Worm (Caenorhabditis elegans): ENCODE results near the gene C28D4.5.
"Not testable (repeated sequence)": the region's sequence is repeated elsewhere in the genome, so short reads cannot be mapped to it uniquely, and the experiment has no call there.

Gene C28D4.5

DNA sequence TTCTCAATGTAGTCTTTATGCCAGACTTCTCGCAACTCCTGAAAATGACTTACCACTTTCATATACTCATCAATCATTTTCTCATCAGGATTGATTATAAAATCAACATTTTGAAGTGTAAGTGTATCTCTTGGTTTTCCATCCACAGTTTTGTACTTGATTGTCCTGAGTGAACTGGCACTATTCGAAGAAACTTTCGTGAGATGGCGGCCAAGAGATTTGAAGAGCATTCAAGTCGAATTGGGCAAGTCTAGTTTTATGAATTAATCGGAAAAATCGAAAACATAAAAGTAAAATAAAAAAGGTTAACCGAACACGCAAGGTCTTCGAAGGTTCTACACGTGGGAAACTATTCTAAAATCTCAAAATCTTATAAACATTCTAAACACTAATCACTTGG, 3.8 kb downstream of the C28D4.5 start, which contains the start of gene C28D4.7:
Gene C28D4.7, minus strand, starts transcription at position 265 of the 400 bp plus-strand sequence.
- TF ChIP-seq pqm-1 (tag; optimal IDR thresholded peaks at IDR 0.05) (no peak), pha-2 (tag; optimal IDR thresholded peaks at IDR 0.05) (no peak), hlh-8 (tag; optimal IDR thresholded peaks at IDR 0.05) (no peak), ceh-2 (tag; optimal IDR thresholded peaks at IDR 0.05) (no peak), tbx-7 (tag; optimal IDR thresholded peaks at IDR 0.05) (no peak), unc-42 (tag; optimal IDR thresholded peaks at IDR 0.05) (no peak), sox-4 (tag; optimal IDR thresholded peaks at IDR 0.05) (no peak), ceh-14 (tag; optimal IDR thresholded peaks at IDR 0.05) (no peak), hlh-15 (tag; optimal IDR thresholded peaks at IDR 0.05) (no peak), ceh-22 (tag; optimal IDR thresholded peaks at IDR 0.05) (no peak), ttx-3 (tag; optimal IDR thresholded peaks at IDR 0.05) (no peak), unc-86 (tag; optimal IDR thresholded peaks at IDR 0.05) (no peak), zip-5 (tag; optimal IDR thresholded peaks at IDR 0.05) (no peak), ceh-34 (tag; optimal IDR thresholded peaks at IDR 0.05) (no peak), lin-11 (tag; optimal IDR thresholded peaks at IDR 0.05) (no peak)

DNA sequence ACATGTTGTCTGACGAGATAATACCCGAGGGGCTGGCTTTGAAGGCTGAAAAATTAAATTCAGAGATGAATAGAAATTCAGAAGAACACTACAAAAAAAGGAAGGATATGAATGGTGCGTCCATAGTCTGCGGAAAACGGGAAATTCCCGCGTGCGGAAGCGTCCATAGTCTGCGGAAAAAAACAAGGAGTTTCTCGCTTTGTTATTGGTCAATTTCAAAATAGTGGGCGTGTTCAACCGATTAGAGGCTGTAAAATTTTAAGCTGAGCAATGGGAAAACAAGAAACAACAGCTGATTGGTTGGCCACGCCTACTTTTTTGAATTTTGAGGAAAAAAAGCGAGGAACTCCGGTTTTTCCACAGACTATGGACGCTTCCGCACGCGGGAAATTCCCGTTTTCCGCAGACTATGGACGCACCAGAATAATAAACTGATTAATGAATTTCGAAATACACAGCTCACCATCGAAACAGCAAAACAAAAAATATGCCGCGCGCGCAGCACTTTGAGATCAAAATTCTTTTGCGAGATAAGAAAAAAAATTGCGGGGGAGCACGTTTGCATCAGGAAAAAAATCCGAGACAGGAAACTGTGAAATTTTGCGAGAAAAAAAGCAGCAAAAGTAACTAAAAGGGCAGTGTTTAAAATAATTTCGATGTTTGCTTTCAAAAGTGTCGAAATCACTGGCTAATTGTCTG, 5.7 kb downstream of the C28D4.5 start, which contains the start of gene gln-6:
Gene gln-6, minus strand, starts transcription at position 51 of the 699 bp plus-strand sequence.
- TF ChIP-seq unc-86, F13H6.1, tbx-2 (tag; optimal IDR thresholded peaks at IDR 0.05): not testable (repeated sequence)

DNA sequence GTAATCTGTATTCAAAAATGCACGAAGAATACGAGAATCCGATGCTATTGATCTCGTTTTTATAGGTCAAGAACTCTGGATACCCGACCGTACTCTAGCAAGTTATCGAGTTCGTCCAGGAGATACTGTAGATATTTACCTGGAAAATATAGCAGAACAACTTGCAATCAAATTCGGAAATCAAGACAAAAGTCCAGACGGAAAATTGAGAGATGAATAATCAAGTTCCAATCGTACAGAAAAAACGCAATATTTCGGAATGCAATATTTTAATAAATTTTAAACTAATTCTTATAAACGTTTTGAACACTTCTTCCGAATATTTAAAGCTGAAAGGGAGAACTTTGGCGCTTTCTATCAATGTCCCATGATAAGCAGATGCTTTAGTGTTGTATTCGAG, 7.7 kb downstream of the C28D4.5 start:
- TF ChIP-seq ahr-1 (tag; optimal IDR thresholded peaks at IDR 0.05), result no peak
- no peak for TF ChIP-seq zip-5 (tag; optimal IDR thresholded peaks at IDR 0.05)
- TF ChIP-seq sox-4 (tag; optimal IDR thresholded peaks at IDR 0.05), result no peak

DNA sequence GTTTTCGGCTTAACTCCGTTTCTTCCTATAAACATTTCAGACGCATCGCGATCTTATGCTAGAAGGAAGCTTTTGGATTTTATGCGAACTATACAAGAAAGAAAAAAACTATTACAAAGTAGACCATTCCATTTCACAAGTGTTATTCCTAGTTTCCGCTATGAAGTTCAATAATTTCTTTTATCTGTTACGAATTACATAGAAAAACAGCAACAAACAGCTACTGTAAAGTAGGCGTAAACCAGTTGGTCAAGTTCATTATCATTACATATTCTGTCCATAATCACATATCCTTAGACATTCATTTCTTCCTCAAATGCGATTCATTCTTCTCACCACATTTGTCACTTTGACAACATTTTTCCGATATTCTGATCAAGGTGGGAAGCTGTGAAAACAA, 8.5 kb downstream of the C28D4.5 start, which contains the start of gene C28D4.10:
Gene C28D4.10, plus strand, starts transcription at position 301 of the 400 bp plus-strand sequence.
- TF ChIP-seq T23F11.4 (GFP tag; optimal IDR thresholded peaks at IDR 0.05) (no peak), sox-2 (GFP tag; IDR thresholded peaks at IDR 0.05) (no peak)

DNA sequence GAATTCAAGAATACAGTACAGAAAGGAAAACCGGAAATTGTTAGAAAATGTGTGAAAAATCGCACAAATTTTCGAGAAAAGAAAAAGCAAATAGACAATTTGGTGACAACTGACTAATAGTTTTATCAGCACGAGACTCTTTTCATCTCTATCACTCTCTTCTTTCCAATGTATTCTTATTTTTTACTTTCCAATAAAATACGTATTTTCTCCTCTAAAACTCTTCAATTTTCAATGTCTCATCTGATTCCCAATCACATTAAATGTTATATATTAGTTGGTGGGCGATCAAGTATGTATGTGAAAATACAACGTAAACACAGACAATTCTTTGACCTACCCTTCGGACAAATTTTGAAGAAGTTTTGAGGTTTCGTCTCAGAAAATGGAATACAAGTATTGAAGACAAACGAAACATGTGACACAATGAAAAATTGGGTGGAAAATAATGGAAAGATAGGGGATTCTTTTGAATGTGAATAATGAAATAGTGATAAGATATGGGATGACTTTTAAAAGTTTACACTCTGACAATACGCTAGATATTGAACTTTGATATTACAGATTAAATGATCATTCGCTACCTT, 9.4 kb downstream of the C28D4.5 start, which contains the start of gene cka-1:
Gene cka-1, minus strand, starts transcription at position 418 of the 587 bp plus-strand sequence.
- TF ChIP-seq elt-2 (tag; optimal IDR thresholded peaks at IDR 0.05) (peak; percentile 31), pat-9 (tag; optimal IDR thresholded peaks at IDR 0.05) (no peak)

DNA sequence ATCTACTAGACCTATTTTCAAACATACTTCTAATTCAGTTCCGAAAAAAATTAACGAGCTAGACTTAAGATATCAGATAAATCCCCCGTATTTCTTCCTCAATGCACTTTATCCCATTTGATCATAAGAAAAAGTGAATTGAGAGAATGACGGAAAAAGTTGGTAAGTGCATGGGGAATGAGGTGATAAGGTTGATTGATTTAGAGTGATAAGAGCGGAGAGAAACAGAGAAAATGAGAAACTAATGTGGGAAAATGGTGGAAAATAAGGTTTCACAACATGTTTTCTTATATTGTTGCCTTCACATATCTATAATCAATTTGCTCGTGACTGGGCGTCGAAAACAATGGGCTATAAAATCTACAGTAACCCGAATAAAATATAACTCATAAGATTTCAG, 10.9 kb downstream of the C28D4.5 start:
- TF ChIP-seq ceh-24 (tag; optimal IDR thresholded peaks at IDR 0.05) (no peak), elt-2 (tag; optimal IDR thresholded peaks at IDR 0.05) (peak; percentile 64), pha-4 (tag; optimal IDR thresholded peaks at IDR 0.05) (no peak)

DNA sequence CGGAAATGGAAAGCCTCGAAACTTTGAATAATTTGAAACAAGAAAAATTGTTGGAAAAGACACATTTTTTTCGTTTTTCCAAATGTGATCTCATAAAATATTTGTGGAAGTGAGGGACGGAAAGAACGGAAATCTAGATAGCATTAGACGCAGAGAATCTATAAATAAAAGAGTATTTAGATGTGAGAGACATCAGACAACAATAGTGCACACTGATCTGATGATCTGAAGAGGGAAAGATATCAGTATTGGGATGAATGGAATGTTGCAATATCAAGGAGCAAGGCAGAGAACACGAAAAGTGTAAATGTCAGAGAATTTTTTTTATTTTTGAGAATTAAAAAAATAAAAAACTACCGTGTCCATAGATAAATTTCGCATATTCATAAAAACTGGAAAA, 11.8 kb downstream of the C28D4.5 start:
- TF ChIP-seq pros-1 (tag; optimal IDR thresholded peaks at IDR 0.05), result no peak

DNA sequence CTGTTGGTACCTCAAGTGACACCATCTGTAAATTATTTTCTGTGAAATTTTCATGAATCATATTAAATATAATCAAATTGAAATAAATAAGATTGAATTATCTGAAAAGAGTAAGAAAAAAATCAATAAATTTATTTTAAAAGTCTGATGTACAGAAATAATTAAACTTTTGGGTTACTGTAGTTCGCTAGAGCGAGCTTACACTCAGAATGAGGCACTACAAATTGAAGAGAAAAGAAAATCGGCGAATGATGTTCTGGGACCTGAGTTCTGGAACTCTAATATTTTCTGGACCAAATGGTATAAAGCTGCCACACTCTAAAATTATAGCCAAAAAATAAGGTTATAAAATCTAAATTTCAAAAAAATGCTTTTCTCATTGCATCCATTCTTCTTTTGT, 12.8 kb downstream of the C28D4.5 start:
- TF ChIP-seq hlh-13 (GFP tag; optimal IDR thresholded peaks at IDR 0.05) (no peak), madf-2 (tag; optimal IDR thresholded peaks at IDR 0.05) (no peak), ceh-19 (GFP tag; optimal IDR thresholded peaks at IDR 0.05) (no peak), syd-9 (tag; optimal IDR thresholded peaks at IDR 0.05) (no peak), F13H6.1 (tag; optimal IDR thresholded peaks at IDR 0.05) (no peak), hlh-30 (tag; optimal IDR thresholded peaks at IDR 0.05; ENCODE audit: insufficient read depth) (no peak)

Measured in whole organism, late embryonic.